Worm (Caenorhabditis elegans): ENCODE results near the gene F02C12.2.

The F02C12.2 gene

DNA sequence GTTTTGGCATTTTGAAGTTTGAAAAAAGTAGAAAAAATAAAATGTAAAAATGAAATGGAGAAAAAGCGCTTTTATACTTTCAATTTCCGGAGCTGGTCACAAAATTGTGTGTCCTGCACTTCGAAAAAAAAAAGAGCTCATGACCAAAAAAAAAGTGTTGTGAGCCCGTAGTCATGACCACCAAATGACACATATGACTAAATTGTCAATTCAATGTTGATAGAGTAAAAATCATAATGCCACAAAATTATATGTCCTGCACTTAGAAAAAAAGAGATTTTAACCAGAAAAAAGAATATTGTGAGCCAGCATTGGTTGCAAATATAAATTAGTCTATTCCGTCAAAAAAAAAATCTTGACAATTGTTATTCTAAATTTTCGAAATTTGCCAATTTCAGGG is at the start of gene F02C12.2:
TSS of gene F02C12.2 (minus strand) at position 101 of the 400 bp plus-strand sequence.
- no peak for TF ChIP-seq F26F4.8 (GFP tag; conservative IDR thresholded peaks at IDR 0.05)
- TF ChIP-seq unc-62 (GFP tag; optimal IDR thresholded peaks at IDR 0.05 in 1 of 2), result peak in 1 of 2 experiments; percentile 3
- TF ChIP-seq unc-62 (tag; optimal IDR thresholded peaks at IDR 0.05), result no peak
- TF ChIP-seq ces-1 (GFP tag; optimal IDR thresholded peaks at IDR 0.05), result no peak
- no peak for TF ChIP-seq ceh-32 (tag; optimal IDR thresholded peaks at IDR 0.05; ENCODE audit: poor library complexity)
- no peak for TF ChIP-seq mdl-1 (tag; optimal IDR thresholded peaks at IDR 0.05)

DNA sequence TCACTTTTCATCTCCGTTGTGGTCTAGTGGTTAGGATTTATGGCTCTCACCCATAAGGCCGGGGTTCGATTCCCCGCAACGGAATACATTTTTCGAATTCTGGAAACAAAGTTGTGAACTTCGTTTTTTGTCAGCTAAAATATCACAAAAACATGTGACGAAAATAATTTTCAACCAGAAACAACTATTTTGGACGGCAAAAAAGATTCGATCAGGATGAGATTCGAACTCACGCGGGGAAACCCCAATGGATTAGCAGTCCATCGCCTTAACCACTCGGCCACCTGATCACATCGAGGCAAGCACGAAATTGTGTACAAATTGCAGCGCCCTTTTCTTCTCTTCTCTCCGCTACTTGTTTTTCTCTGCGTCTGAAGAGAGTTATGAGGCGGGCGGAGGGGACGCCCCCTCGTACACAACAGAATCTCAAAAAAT is 49.6 kb upstream of the F02C12.2 start:
- TF ChIP-seq ZK337.2 (GFP tag; IDR thresholded peaks at IDR 0.05), result peak; percentile 77; the same call in 1 of the 2 replicates
- peak; percentile 12 for TF ChIP-seq sdz-12 (GFP tag; optimal IDR thresholded peaks at IDR 0.05)
- TF ChIP-seq mdl-1 (tag; optimal IDR thresholded peaks at IDR 0.05), result peak in 1 of 2 experiments; percentile 70
- TF ChIP-seq jun-1 (tag; optimal IDR thresholded peaks at IDR 0.05), result peak; percentile 14
- TF ChIP-seq hlh-30 (tag; optimal IDR thresholded peaks at IDR 0.05; ENCODE audit: insufficient read depth), result peak; percentile 88
- TF ChIP-seq hmg-1.1 (GFP tag; IDR thresholded peaks at IDR 0.05), result peak; percentile 91
- peak; percentile 93 for TF ChIP-seq daf-19 (GFP tag; conservative IDR thresholded peaks at IDR 0.05)
- peak; percentile 54 for TF ChIP-seq F10B5.3 (tag; optimal IDR thresholded peaks at IDR 0.05)
- TF ChIP-seq Y5F2A.4 (GFP tag; optimal IDR thresholded peaks at IDR 0.05), result peak; percentile 64
- peak; percentile 77; the same call in 1 of the 2 replicates for TF ChIP-seq vab-7 (GFP tag; IDR thresholded peaks at IDR 0.05)
- TF ChIP-seq T20F7.1 (GFP tag; optimal IDR thresholded peaks at IDR 0.05), result peak; percentile 62
- peak; percentile 43; the same call in 1 of the 2 replicates for TF ChIP-seq mxl-2 (GFP tag; conservative IDR thresholded peaks at IDR 0.05)
- peak; percentile 79; the same call in 1 of the 2 replicates for TF ChIP-seq D1046.2 (GFP tag; IDR thresholded peaks at IDR 0.05)
- TF ChIP-seq snpc-1.2 (GFP tag; IDR thresholded peaks at IDR 0.05), result peak; percentile 82
- TF ChIP-seq unc-130 (GFP tag; optimal IDR thresholded peaks at IDR 0.05), result peak; percentile 54
- TF ChIP-seq dve-1 (tag; optimal IDR thresholded peaks at IDR 0.05; ENCODE audit: insufficient read depth), result peak; percentile 68
- TF ChIP-seq zip-2 (tag; optimal IDR thresholded peaks at IDR 0.05), result peak; percentile 69
- peak; percentile 63 for TF ChIP-seq gei-8 (GFP tag; optimal IDR thresholded peaks at IDR 0.05)
- TF ChIP-seq lin-29 (GFP tag; IDR thresholded peaks at IDR 0.05), result 0 out of 2 replicates have a peak, but pooled peaks have one; percentile 55
- peak; percentile 78 for TF ChIP-seq duxl-1 (tag; optimal IDR thresholded peaks at IDR 0.05; ENCODE audit: poor library complexity)
- TF ChIP-seq nhr-28 (tag; optimal IDR thresholded peaks at IDR 0.05), result peak; percentile 17
- TF ChIP-seq ceh-20 (GFP tag; IDR thresholded peaks at IDR 0.05), result peak; percentile 83; the same call in 1 of the 2 replicates
- peak in 1 of 2 experiments; percentile 88; a peak in 2 of 4 replicates for TF ChIP-seq madf-5 (GFP tag; IDR thresholded peaks at IDR 0.05)
- TF ChIP-seq zfp-3 (GFP tag; conservative IDR thresholded peaks at IDR 0.05), result peak; percentile 73
- peak; percentile 84 for TF ChIP-seq mep-1 (tag; optimal IDR thresholded peaks at IDR 0.05)
- 0 out of 2 replicates have a peak, but pooled peaks have one; percentile 68 for TF ChIP-seq F44E2.7 (GFP tag; IDR thresholded peaks at IDR 0.05)
- peak; percentile 29 for TF ChIP-seq ceh-32 (tag; optimal IDR thresholded peaks at IDR 0.05; ENCODE audit: poor library complexity)
- peak; percentile 45 for TF ChIP-seq F49E8.2 (tag; optimal IDR thresholded peaks at IDR 0.05; ENCODE audit: borderline replicate concordance)
- TF ChIP-seq hlh-11 (tag; optimal IDR thresholded peaks at IDR 0.05), result peak; percentile 83
- TF ChIP-seq nhr-42 (GFP tag; IDR thresholded peaks at IDR 0.05), result 0 out of 2 replicates have a peak, but pooled peaks have one; percentile 62
- peak; percentile 82 for TF ChIP-seq nhr-48 (tag; optimal IDR thresholded peaks at IDR 0.05)
- TF ChIP-seq tra-1 (GFP tag; IDR thresholded peaks at IDR 0.05), result peak; percentile 90
- peak; percentile 82 for TF ChIP-seq nhr-102 (tag; optimal IDR thresholded peaks at IDR 0.05)
- TF ChIP-seq daf-16 (GFP tag; optimal IDR thresholded peaks at IDR 0.05), result peak; percentile 73 to 81
- TF ChIP-seq daf-16 (tag; optimal IDR thresholded peaks at IDR 0.05), result peak; percentile 69
- peak; percentile 82 for TF ChIP-seq spr-3 (GFP tag; optimal IDR thresholded peaks at IDR 0.05)
- TF ChIP-seq spr-1 (tag; optimal IDR thresholded peaks at IDR 0.05), result peak; percentile 73
- peak; percentile 75 for TF ChIP-seq F26F4.8 (GFP tag; conservative IDR thresholded peaks at IDR 0.05)
- peak; percentile 88; the same call in 1 of the 2 replicates for TF ChIP-seq ctbp-1 (GFP tag; IDR thresholded peaks at IDR 0.05)
- peak; percentile 43 for TF ChIP-seq ztf-7 (tag; optimal IDR thresholded peaks at IDR 0.05)
- TF ChIP-seq ceh-44 (GFP tag; IDR thresholded peaks at IDR 0.05), result peak; percentile 33; the same call in 1 of the 2 replicates
- peak; percentile 51 for TF ChIP-seq zfp-2 (tag; optimal IDR thresholded peaks at IDR 0.05)
- TF ChIP-seq mxl-3 (GFP tag; optimal IDR thresholded peaks at IDR 0.05), result peak; percentile 75
- peak; percentile 83 for TF ChIP-seq saeg-2 (GFP tag; IDR thresholded peaks at IDR 0.05)

Data from whole organism, L4 larva.